Fruit fly (Drosophila melanogaster) whole organism, embryonic: ENCODE results near the gene CG11893.

Experiments used
- Bdp1 ChIP-seq: fragments of 200-800 bp; sonication (Bioruptor generic); optimal IDR thresholded peaks from 3 replicates; lab custom pipeline; 2016; ENCODE audit warnings: missing biosample characterization, missing genetic modification characterization
- Bgb ChIP-seq: fragments of 200-800 bp; sonication (Bioruptor generic); IDR thresholded peaks from 2 replicates; pipeline ENCODE4 v1.3.6; 2022; ENCODE audit warnings: missing biosample characterization, missing genetic modification characterization; ENCODE audit not compliant: partially characterized antibody
- CG10366 ChIP-seq: fragments of 200-800 bp; sonication (Bioruptor generic); IDR thresholded peaks from 2 replicates; pipeline ENCODE4 v1.3.6; 2022; ENCODE audit warnings: missing biosample characterization, missing genetic modification characterization
- CG10462 ChIP-seq: fragments of 200-800 bp; sonication (Bioruptor generic); optimal IDR thresholded peaks from 2 replicates; lab custom pipeline; 2016; ENCODE audit warnings: missing biosample characterization, missing genetic modification characterization
- CG12155 ChIP-seq: fragments of 200-800 bp; sonication (Bioruptor generic); optimal IDR thresholded peaks from 3 replicates; lab custom pipeline; 2016; ENCODE audit warnings: missing biosample characterization, missing genetic modification characterization
- CG15073 ChIP-seq: fragments of 200-800 bp; sonication (Bioruptor generic); optimal IDR thresholded peaks from 2 replicates; lab custom pipeline; 2016; ENCODE audit warnings: missing biosample characterization, missing genetic modification characterization
- CG1529 ChIP-seq: fragments of 200-800 bp; sonication (Bioruptor generic); optimal IDR thresholded peaks from 3 replicates; lab custom pipeline; 2018; ENCODE audit warnings: missing biosample characterization, missing genetic modification characterization
- CG15479 ChIP-seq: fragments of 200-800 bp; sonication (Bioruptor generic); optimal IDR thresholded peaks from 3 replicates; lab custom pipeline; 2019; ENCODE audit warnings: missing biosample characterization, mild to moderate bottlenecking, missing genetic modification characterization, moderate library complexity
- CG17186 ChIP-seq: fragments of 200-800 bp; sonication (Bioruptor generic); optimal IDR thresholded peaks from 3 replicates; lab custom pipeline; 2017; ENCODE audit warnings: missing biosample characterization, missing genetic modification reagents, missing genetic modification characterization
- CG2875 ChIP-seq: fragments of 200-800 bp; sonication (Bioruptor generic); optimal IDR thresholded peaks from 2 replicates; lab custom pipeline; 2017; ENCODE audit warnings: missing biosample characterization, mild to moderate bottlenecking, missing genetic modification characterization, missing genetic modification reagents
- CG30020 ChIP-seq: fragments of 200-800 bp; optimal IDR thresholded peaks from 2 replicates; lab custom pipeline; 2019; ENCODE audit warnings: missing biosample characterization, mild to moderate bottlenecking, missing genetic modification characterization, moderate library complexity
- CG3065 ChIP-seq: fragments of 200-800 bp; sonication (Bioruptor generic); optimal IDR thresholded peaks from 2 replicates; lab custom pipeline; 2016; ENCODE audit warnings: missing biosample characterization, missing genetic modification characterization
- CG3163 ChIP-seq: fragments of 200-800 bp; sonication (Bioruptor generic); optimal IDR thresholded peaks from 3 replicates; lab custom pipeline; 2016; ENCODE audit warnings: missing biosample characterization, missing genetic modification characterization
- CG33213 ChIP-seq: fragments of 200-800 bp; sonication (Bioruptor generic); optimal IDR thresholded peaks from 3 replicates; lab custom pipeline; 2016; ENCODE audit warnings: missing biosample characterization, missing genetic modification characterization
- CG6765 ChIP-seq: fragments of 200-800 bp; sonication (Bioruptor generic); optimal IDR thresholded peaks from 3 replicates; lab custom pipeline; 2017; ENCODE audit warnings: missing biosample characterization, mild to moderate bottlenecking, missing genetic modification characterization
- CG7372 ChIP-seq: fragments of 200-800 bp; sonication (Bioruptor generic); IDR thresholded peaks from 2 replicates; pipeline ENCODE4 v1.3.6; 2022; ENCODE audit warnings: missing biosample characterization, missing genetic modification characterization
- CG7963 ChIP-seq: fragments of 200-800 bp; sonication (Bioruptor generic); IDR thresholded peaks from 3 replicates; pipeline ENCODE4 v1.3.6; 2022; ENCODE audit warnings: missing biosample characterization, missing genetic modification characterization; ENCODE audit not compliant: partially characterized antibody
- CG8359 ChIP-seq: fragments of 200-800 bp; sonication (Bioruptor generic); optimal IDR thresholded peaks from 2 replicates; lab custom pipeline; 2017; ENCODE audit warnings: missing biosample characterization, mild to moderate bottlenecking, missing genetic modification characterization, borderline replicate concordance
- CG9609 ChIP-seq: fragments of 200-800 bp; sonication (Bioruptor generic); optimal IDR thresholded peaks from 3 replicates; lab custom pipeline; 2016; ENCODE audit warnings: missing biosample characterization, missing genetic modification characterization
- CG9797 ChIP-seq: fragments of 200-800 bp; sonication (Bioruptor generic); optimal IDR thresholded peaks from 3 replicates; lab custom pipeline; 2018; ENCODE audit warnings: missing biosample characterization, mild to moderate bottlenecking, missing genetic modification characterization
- CHES-1-like ChIP-seq: fragments of 200-800 bp; sonication (Bioruptor generic); optimal IDR thresholded peaks from 2 replicates; lab custom pipeline; 2016; ENCODE audit warnings: missing biosample characterization, missing genetic modification characterization
- CoRest ChIP-seq: fragments of 200-800 bp; sonication (Bioruptor generic); optimal IDR thresholded peaks from 3 replicates; lab custom pipeline; 2018; ENCODE audit warnings: missing biosample characterization, mild to moderate bottlenecking, missing genetic modification characterization, moderate library complexity
- Dll ChIP-seq: fragments of 200-800 bp; sonication (Bioruptor generic); IDR thresholded peaks from 4 replicates; pipeline ENCODE4 v1.3.6; 2022; ENCODE audit warnings: missing biosample characterization, missing genetic modification characterization; ENCODE audit not compliant: partially characterized antibody
- Fer2 ChIP-seq: fragments of 200-800 bp; sonication (Bioruptor generic); optimal IDR thresholded peaks from 2 replicates; lab custom pipeline; 2018; ENCODE audit warnings: missing biosample characterization, mild to moderate bottlenecking, missing genetic modification characterization, moderate library complexity
- Gug ChIP-seq: fragments of 200-800 bp; sonication (Bioruptor generic); IDR thresholded peaks from 4 replicates; pipeline ENCODE4 v1.3.6; 2022; ENCODE audit warnings: missing biosample characterization, missing genetic modification characterization
- Hey ChIP-seq: fragments of 200-800 bp; sonication (Bioruptor generic); optimal IDR thresholded peaks from 3 replicates; lab custom pipeline; 2018; ENCODE audit warnings: missing biosample characterization, mild to moderate bottlenecking, missing genetic modification characterization
- HmgD ChIP-seq: fragments of 200-800 bp; sonication (Bioruptor generic); optimal IDR thresholded peaks from 3 replicates; lab custom pipeline; 2016; ENCODE audit warnings: missing biosample characterization, missing genetic modification characterization
- Hr3 ChIP-seq: fragments of 200-800 bp; sonication (Bioruptor generic); optimal IDR thresholded peaks from 3 replicates; lab custom pipeline; 2016; ENCODE audit warnings: missing biosample characterization, missing genetic modification characterization
- Lhr ChIP-seq: fragments of 200-800 bp; sonication (Bioruptor generic); optimal IDR thresholded peaks from 3 replicates; lab custom pipeline; 2017; ENCODE audit warnings: mild to moderate bottlenecking, missing biosample characterization, missing genetic modification reagents, missing genetic modification characterization
- NC2α ChIP-seq: fragments of 200-800 bp; sonication (Bioruptor generic); optimal IDR thresholded peaks from 2 replicates; lab custom pipeline; 2016; ENCODE audit warnings: missing biosample characterization, missing genetic modification characterization
- Ptx1 ChIP-seq: fragments of 200-800 bp; sonication (Bioruptor generic); IDR thresholded peaks from 2 replicates; pipeline ENCODE4 v1.3.6; 2022; ENCODE audit warnings: missing biosample characterization, missing genetic modification characterization
- Stat92E ChIP-seq, 3 experiments: fragments of >200 bp in 2 of 3; fragments of 200-800 bp in 1 of 3; sonication (Bioruptor generic) in 1 of 3; optimal IDR thresholded peaks; 2 replicates each; lab custom pipeline; 2017 to 2019; ENCODE audit warnings: missing biosample characterization in 3 of 3, missing genetic modification characterization in 3 of 3, mild to moderate bottlenecking in 1 of 3, moderate library complexity in 1 of 3
- ac ChIP-seq: fragments of 200-800 bp; sonication (Bioruptor generic); optimal IDR thresholded peaks from 3 replicates; lab custom pipeline; 2017; ENCODE audit warnings: missing biosample characterization, mild to moderate bottlenecking, missing genetic modification characterization
- btn ChIP-seq: fragments of 200-800 bp; sonication (Bioruptor generic); optimal IDR thresholded peaks from 2 replicates; lab custom pipeline; 2016; ENCODE audit warnings: missing biosample characterization, missing genetic modification characterization
- cas ChIP-seq: fragments of 200-800 bp; sonication (Bioruptor generic); IDR thresholded peaks from 2 replicates; pipeline ENCODE4 v1.3.6; 2022; ENCODE audit warnings: missing biosample characterization, missing genetic modification characterization
- crp ChIP-seq, 2 experiments: fragments of 200-800 bp; sonication (Bioruptor generic); optimal IDR thresholded peaks; 2 replicates in 1 of 2; 3 replicates in 1 of 2; lab custom pipeline; 2017; ENCODE audit warnings: missing biosample characterization in 2 of 2, missing genetic modification characterization in 2 of 2, mild to moderate bottlenecking in 1 of 2, moderate library complexity in 1 of 2
- en ChIP-seq: fragments of 200-800 bp; sonication (Bioruptor generic); optimal IDR thresholded peaks from 2 replicates; lab custom pipeline; 2016; ENCODE audit warnings: missing biosample characterization, missing genetic modification characterization
- fu2 ChIP-seq: fragments of 200-800 bp; sonication (Bioruptor generic); optimal IDR thresholded peaks from 2 replicates; lab custom pipeline; 2016; ENCODE audit warnings: missing biosample characterization, missing genetic modification characterization
- gem ChIP-seq: fragments of 200-800 bp; sonication (Bioruptor generic); optimal IDR thresholded peaks from 2 replicates; lab custom pipeline; 2019; ENCODE audit warnings: missing biosample characterization, mild to moderate bottlenecking, missing genetic modification characterization, moderate library complexity
- inv ChIP-seq: fragments of 200-800 bp; sonication (Bioruptor generic); IDR thresholded peaks from 2 replicates; pipeline ENCODE4 v1.3.6; 2022; ENCODE audit warnings: missing biosample characterization, missing genetic modification characterization; ENCODE audit not compliant: partially characterized antibody
- luna ChIP-seq: fragments of 200-800 bp; sonication (Bioruptor generic); optimal IDR thresholded peaks from 2 replicates; lab custom pipeline; 2016; ENCODE audit warnings: missing biosample characterization, missing genetic modification characterization
- nerfin-1 ChIP-seq: fragments of 200-800 bp; sonication (Bioruptor generic); optimal IDR thresholded peaks from 3 replicates; lab custom pipeline; 2019; ENCODE audit warnings: missing biosample characterization, mild to moderate bottlenecking, missing genetic modification characterization, moderate library complexity
- psq ChIP-seq: fragments of 200-800 bp; sonication (Bioruptor generic); optimal IDR thresholded peaks from 2 replicates; lab custom pipeline; 2017; ENCODE audit warnings: missing biosample characterization, missing genetic modification characterization
- repo ChIP-seq: fragments of 200-800 bp; sonication (Bioruptor generic); optimal IDR thresholded peaks from 2 replicates; lab custom pipeline; 2016; ENCODE audit warnings: missing biosample characterization, missing genetic modification characterization
- salm ChIP-seq: fragments of 200-800 bp; sonication (Bioruptor generic); optimal IDR thresholded peaks from 2 replicates; lab custom pipeline; 2018; ENCODE audit warnings: missing biosample characterization, mild to moderate bottlenecking, missing genetic modification characterization
- sim ChIP-seq: fragments of 200-800 bp; sonication (Bioruptor generic); IDR thresholded peaks from 2 replicates; pipeline ENCODE4 v1.3.6; 2022; ENCODE audit warnings: missing biosample characterization, missing genetic modification characterization
- sisA ChIP-seq: fragments of 200-800 bp; sonication (Bioruptor generic); IDR thresholded peaks from 2 replicates; pipeline ENCODE4 v1.3.6; 2022; ENCODE audit warnings: missing biosample characterization, missing genetic modification characterization
- slbo ChIP-seq: fragments of 200-800 bp; sonication (Bioruptor generic); IDR thresholded peaks from 2 replicates; pipeline ENCODE4 v1.3.6; 2022; ENCODE audit warnings: missing biosample characterization, missing genetic modification characterization
- so ChIP-seq: fragments of 200-800 bp; sonication (Bioruptor generic); IDR thresholded peaks from 3 replicates; pipeline ENCODE4 v1.3.6; 2022; ENCODE audit warnings: missing biosample characterization, missing genetic modification characterization
- ttk ChIP-seq: fragments of 200-800 bp; sonication (Bioruptor generic); IDR thresholded peaks from 2 replicates; pipeline ENCODE4 v2.1.2; 2022; ENCODE audit warnings: missing biosample characterization, missing genetic modification characterization
- usp ChIP-seq: fragments of >200 bp; optimal IDR thresholded peaks from 2 replicates; lab custom pipeline; 2017; ENCODE audit warnings: missing biosample characterization, missing genetic modification characterization

Gene CG11893

DNA sequence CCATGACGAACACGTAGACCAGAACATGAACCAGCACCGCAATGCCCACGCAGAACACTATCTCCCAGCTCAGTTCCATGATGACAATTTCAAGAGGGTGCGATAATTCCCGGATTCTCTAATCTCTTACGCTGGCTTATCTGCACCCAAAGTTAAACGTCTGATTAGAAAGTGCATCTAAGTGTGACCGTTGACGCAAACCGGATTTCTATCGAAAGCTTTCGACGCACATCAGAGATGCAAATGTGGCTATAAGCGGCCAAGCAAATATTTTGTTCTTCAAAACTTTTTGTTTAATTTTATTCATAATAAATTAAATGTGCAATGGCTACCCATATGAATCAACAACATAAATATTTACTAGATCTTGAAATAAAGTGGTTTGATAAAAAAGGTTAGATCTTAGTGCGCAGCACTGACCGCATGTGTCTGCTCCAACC lies 27.3 kb upstream of the CG11893 start, which contains the start of the genes Kdsr and CG11858:
TSS of gene Kdsr (minus strand) at position 177 of the 440 bp plus-strand sequence.
TSS of gene CG11858 (plus strand) at position 420 of the 440 bp plus-strand sequence.
- TF ChIP-seq Stat92E (GFP tag; optimal IDR thresholded peaks at IDR 0.05; lab: Kevin White, UChicago) (no peak), CG10462 (peak; percentile 19), Gug (GFP tag; lab: Robert Waterston, UW) (no peak), CG9609 (GFP tag; lab: Kevin White, UChicago) (peak; percentile 26), CG15479 (GFP tag; lab: Kevin White, UChicago) (no peak), CG15073 (no peak), CG6765 (GFP tag; lab: Kevin White, UChicago) (no peak), Dll (peak; percentile 45; the same call in 1 of the 4 replicates), CoRest (tag; lab: Kevin White, UChicago) (peak; percentile 71), crp (GFP tag; optimal IDR thresholded peaks at IDR 0.05; lab: Kevin White, UChicago) (peak in 1 of 2 experiments; percentile 49), CG17186 (GFP tag; lab: Kevin White, UChicago) (peak; percentile 92), inv (GFP tag; lab: Robert Waterston, UW) (no peak), psq (GFP tag; lab: Kevin White, UChicago) (peak; percentile 9), CG1529 (GFP tag; lab: Kevin White, UChicago) (no peak), CG30020 (peak; percentile 46), CG7963 (GFP tag; lab: Robert Waterston, UW) (no peak), sim (GFP tag; lab: Robert Waterston, UW) (0 out of 2 replicates have a peak, but pooled peaks have one; percentile 17), btn (GFP tag; lab: Kevin White, UChicago) (no peak), CG2875 (GFP tag; lab: Kevin White, UChicago) (no peak), Ptx1 (GFP tag; lab: Robert Waterston, UW) (peak; percentile 81), ttk (GFP tag; lab: Robert Waterston, UW) (peak; percentile 43; the same call in 1 of the 2 replicates), slbo (GFP tag; lab: Robert Waterston, UW) (peak; percentile 81), CG8359 (GFP tag; lab: Kevin White, UChicago) (peak; percentile 16), en (GFP tag; lab: Kevin White, UChicago) (no peak), Fer2 (tag; lab: Kevin White, UChicago) (peak; percentile 21), Bdp1 (GFP tag; lab: Kevin White, UChicago) (peak; percentile 27), CG3163 (GFP tag; lab: Kevin White, UChicago) (peak; percentile 19), CG3065 (no peak), repo (GFP tag; lab: Kevin White, UChicago) (no peak), sisA (GFP tag; lab: Robert Waterston, UW) (peak; percentile 68), CG7372 (GFP tag; lab: Robert Waterston, UW) (peak; percentile 35; the same call in 1 of the 2 replicates), so (GFP tag; lab: Robert Waterston, UW) (no peak), luna (GFP tag; lab: Kevin White, UChicago) (peak; percentile 40), Hey (tag; lab: Kevin White, UChicago) (no peak), ac (GFP tag; lab: Kevin White, UChicago) (no peak), usp (GFP tag; lab: Kevin White, UChicago) (no peak), CG10366 (peak; percentile 52), HmgD (GFP tag; lab: Kevin White, UChicago) (no peak), CG33213 (peak; percentile 51), nerfin-1 (tag; lab: Kevin White, UChicago) (peak; percentile 28), fu2 (GFP tag; lab: Kevin White, UChicago) (peak; percentile 21), gem (no peak), NC2α (GFP tag; lab: Kevin White, UChicago) (no peak), cas (GFP tag; lab: Robert Waterston, UW) (peak; percentile 52; the same call in 1 of the 2 replicates), salm (tag; lab: Kevin White, UChicago) (no peak), Bgb (no peak), CHES-1-like (GFP tag; lab: Kevin White, UChicago) (peak; percentile 41), CG12155 (GFP tag; lab: Kevin White, UChicago) (peak; percentile 54), CG9797 (GFP tag; lab: Kevin White, UChicago) (peak; percentile 76), Lhr (GFP tag; lab: Kevin White, UChicago) (peak; percentile 37), Hr3 (peak; percentile 63)
